Fruit fly (Drosophila melanogaster) whole organism, adult: Measurements from ENCODE around the gene CG33500.

ENCODE experiments used
- CG12768 ChIP-seq: fragments of 200-800 bp; sonication (Bioruptor generic); optimal IDR thresholded peaks from 2 replicates; lab custom pipeline; 2017; ENCODE audit warnings: missing biosample characterization, missing genetic modification characterization, mild to moderate bottlenecking, moderate library complexity, missing genetic modification reagents
- CG1620 ChIP-seq: fragments of 200-800 bp; sonication (Bioruptor generic); optimal IDR thresholded peaks from 2 replicates; lab custom pipeline; 2016; ENCODE audit warnings: missing biosample characterization, missing genetic modification characterization
- Crg-1 ChIP-seq: fragments of 200-800 bp; sonication (Bioruptor generic); optimal IDR thresholded peaks from 2 replicates; lab custom pipeline; 2016; ENCODE audit warnings: missing biosample characterization, missing genetic modification characterization
- cic ChIP-seq: fragments of 200-800 bp; sonication (Bioruptor generic); optimal IDR thresholded peaks from 2 replicates; lab custom pipeline; 2017; ENCODE audit warnings: missing biosample characterization, mild to moderate bottlenecking, missing genetic modification characterization, moderate library complexity
- cnc ChIP-seq, 2 experiments: fragments of >200 bp; optimal IDR thresholded peaks; 2 replicates each; lab custom pipeline; 2017
- kay ChIP-seq: fragments of 200-800 bp; sonication (Bioruptor generic); peaks from one replicate; lab custom pipeline; 2016; ENCODE audit warnings: missing biosample characterization, missing genetic modification characterization, borderline replicate concordance
- ovo ChIP-seq: fragments of 200-800 bp; sonication (Bioruptor generic); optimal IDR thresholded peaks from 2 replicates; lab custom pipeline; 2016; ENCODE audit warnings: missing biosample characterization, missing genetic modification characterization

dm6 chr3L:11548009-11548408, 39.6 kb downstream of the CG33500 start:
- no peak for TF ChIP-seq cic (GFP tag; lab: Kevin White, UChicago)
- no peak for TF ChIP-seq kay (GFP tag; lab: Kevin White, UChicago)
- TF ChIP-seq cnc (optimal IDR thresholded peaks at IDR 0.05; lab: Kevin White, UChicago) = no peak
- no peak for TF ChIP-seq CG12768 (GFP tag; lab: Kevin White, UChicago)
- TF ChIP-seq Crg-1 = no peak
- TF ChIP-seq CG1620 = no peak
- TF ChIP-seq ovo (GFP tag; lab: Kevin White, UChicago) = no peak
